Worm (Caenorhabditis elegans): ENCODE data around the gene fbxa-214.

The fbxa-214 gene

DNA sequence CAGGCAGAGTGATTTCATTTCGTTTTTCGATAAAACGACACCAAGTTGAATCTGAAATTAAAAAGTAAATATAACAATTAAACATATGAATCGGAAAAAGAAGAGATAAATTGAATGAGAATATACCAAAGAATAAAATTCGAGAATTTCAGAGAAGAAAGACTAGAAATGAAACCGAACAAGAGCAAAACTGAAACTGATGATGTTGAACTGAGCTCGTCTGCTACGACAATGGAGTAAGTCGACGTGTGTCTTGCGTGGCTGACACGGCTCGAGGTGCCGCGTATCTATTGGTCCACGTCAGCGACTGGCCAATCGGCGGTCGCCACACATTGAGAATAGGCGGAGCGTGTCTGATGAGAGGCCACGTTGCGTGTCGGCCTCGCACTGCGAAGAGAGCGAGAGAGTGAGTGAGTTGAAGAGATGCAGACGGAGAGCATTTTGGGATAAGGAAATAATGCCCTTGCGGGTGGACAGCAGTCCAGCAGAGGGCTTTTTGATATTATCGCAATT is 30.7 kb upstream of the fbxa-214 start, which contains the start of gene crt-1:
TSS of gene crt-1 (minus strand) at position 51 of the 513 bp plus-strand sequence.
- no peak for TF ChIP-seq flt-1 (GFP tag; IDR thresholded peaks at IDR 0.05)
- TF ChIP-seq sea-1 (GFP tag; conservative IDR thresholded peaks at IDR 0.05) = 0 out of 2 replicates have a peak, but pooled peaks have one; percentile 43
- no peak for TF ChIP-seq pes-1 (GFP tag; IDR thresholded peaks at IDR 0.05)
- no peak for TF ChIP-seq ets-7 (tag; optimal IDR thresholded peaks at IDR 0.05)
- TF ChIP-seq ceh-13 (GFP tag; optimal IDR thresholded peaks at IDR 0.05) = no peak
- no peak for TF ChIP-seq hnd-1 (tag; optimal IDR thresholded peaks at IDR 0.05)
- no peak for TF ChIP-seq hmbx-1 (tag; optimal IDR thresholded peaks at IDR 0.05)
- no peak for TF ChIP-seq scrt-1 (GFP tag; IDR thresholded peaks at IDR 0.05)
- no peak for TF ChIP-seq tbx-11 (GFP tag; IDR thresholded peaks at IDR 0.05)
- no peak for TF ChIP-seq B0310.2 (tag; optimal IDR thresholded peaks at IDR 0.05)
- peak; percentile 33 for TF ChIP-seq F13C5.2 (tag; optimal IDR thresholded peaks at IDR 0.05)
- TF ChIP-seq aly-1 (tag; optimal IDR thresholded peaks at IDR 0.05) = no peak
- peak; percentile 59 for TF ChIP-seq hmg-4 (GFP tag; optimal IDR thresholded peaks at IDR 0.05)

DNA sequence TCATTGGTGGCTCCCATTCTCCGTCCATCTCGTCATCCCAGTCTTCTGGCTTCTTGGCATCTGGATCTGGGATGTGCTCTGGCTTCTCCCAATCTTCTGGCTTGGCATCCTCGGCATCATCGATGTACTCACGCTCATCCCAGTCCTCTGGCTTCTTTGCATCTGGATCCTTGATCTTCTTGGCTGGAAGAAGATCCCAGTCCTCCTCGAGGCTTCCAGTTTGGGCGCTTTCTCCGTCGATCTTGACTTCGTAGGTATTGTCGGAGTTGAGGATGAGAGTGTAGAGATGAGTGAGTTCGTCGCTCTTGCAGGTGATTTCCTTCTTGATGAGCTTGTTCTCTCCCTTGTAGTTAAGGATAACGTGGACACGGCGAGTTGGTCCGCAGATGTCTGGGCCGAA is 29.8 kb upstream of the fbxa-214 start:
- TF ChIP-seq flt-1 (GFP tag; IDR thresholded peaks at IDR 0.05) (no peak), hmbx-1 (tag; optimal IDR thresholded peaks at IDR 0.05) (no peak), sea-1 (GFP tag; conservative IDR thresholded peaks at IDR 0.05) (no peak), ets-7 (tag; optimal IDR thresholded peaks at IDR 0.05) (no peak), ceh-36 (tag; optimal IDR thresholded peaks at IDR 0.05) (no peak), hnd-1 (tag; optimal IDR thresholded peaks at IDR 0.05) (no peak), pes-1 (GFP tag; IDR thresholded peaks at IDR 0.05) (no peak), tbx-11 (GFP tag; IDR thresholded peaks at IDR 0.05) (no peak), tra-4 (tag; optimal IDR thresholded peaks at IDR 0.05) (no peak), hmg-4 (GFP tag; optimal IDR thresholded peaks at IDR 0.05) (no peak), F13C5.2 (tag; optimal IDR thresholded peaks at IDR 0.05) (no peak), aly-1 (tag; optimal IDR thresholded peaks at IDR 0.05) (no peak), tbx-37 (GFP tag; conservative IDR thresholded peaks at IDR 0.05) (no peak), ceh-13 (GFP tag; optimal IDR thresholded peaks at IDR 0.05) (no peak), B0310.2 (tag; optimal IDR thresholded peaks at IDR 0.05) (no peak), scrt-1 (GFP tag; IDR thresholded peaks at IDR 0.05) (no peak), ama-1 (optimal IDR thresholded peaks at IDR 0.05) (no peak)

DNA sequence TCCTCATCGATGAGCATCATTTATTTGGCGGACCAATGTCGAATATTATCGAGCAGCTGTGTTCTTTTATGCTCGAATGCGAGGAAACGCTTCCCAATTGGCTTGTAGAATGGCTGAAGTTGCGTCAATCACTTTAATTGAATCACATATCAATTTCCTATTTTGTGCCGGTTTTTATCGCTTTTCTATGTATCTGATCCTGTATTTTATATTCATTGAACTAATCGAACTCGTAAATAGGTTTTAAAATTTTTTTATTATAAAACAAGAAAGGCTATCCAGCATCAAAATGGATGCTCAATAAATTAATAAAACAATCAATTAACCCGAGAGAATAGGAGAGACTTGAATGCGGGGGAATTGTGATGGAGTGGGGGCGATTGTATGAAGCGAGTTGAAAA is 28.9 kb upstream of the fbxa-214 start:
- no peak for TF ChIP-seq hnd-1 (tag; optimal IDR thresholded peaks at IDR 0.05)
- TF ChIP-seq tra-4 (tag; optimal IDR thresholded peaks at IDR 0.05) = no peak
- no peak for TF ChIP-seq pes-1 (GFP tag; IDR thresholded peaks at IDR 0.05)
- peak; percentile 23 for TF ChIP-seq B0310.2 (tag; optimal IDR thresholded peaks at IDR 0.05)
- no peak for TF ChIP-seq tbx-11 (GFP tag; IDR thresholded peaks at IDR 0.05)
- no peak for TF ChIP-seq scrt-1 (GFP tag; IDR thresholded peaks at IDR 0.05)

DNA sequence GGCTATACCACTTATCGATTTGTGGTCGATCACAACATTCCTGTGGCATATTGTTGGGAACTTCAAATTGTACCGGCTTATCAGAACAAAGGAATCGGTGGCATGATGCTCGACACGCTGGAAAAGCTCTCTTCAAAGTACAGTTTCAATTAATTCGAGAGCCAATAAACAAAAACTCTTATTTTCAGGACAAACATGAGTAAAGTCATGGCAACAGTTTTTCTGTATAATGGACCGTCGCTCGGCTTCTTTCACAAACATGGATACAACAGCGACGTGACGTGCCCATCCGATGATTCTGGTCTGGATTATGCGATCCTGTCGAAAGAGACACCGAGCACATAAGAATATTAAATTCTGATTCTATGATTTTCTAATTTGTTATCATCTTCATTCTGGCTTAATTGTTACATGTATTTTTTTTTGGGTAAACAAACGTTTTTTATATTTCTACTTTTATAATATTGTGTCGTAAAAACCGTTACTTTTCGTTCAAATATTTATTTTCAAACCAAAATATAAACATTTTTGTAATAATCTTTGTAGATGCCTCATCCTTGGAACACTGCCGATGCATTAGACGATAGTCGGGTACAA is 26.8 kb upstream of the fbxa-214 start, which contains the start of gene smut-1:
TSS of gene smut-1 (plus strand) at position 547 of the 597 bp plus-strand sequence.
- TF ChIP-seq ets-7 (tag; optimal IDR thresholded peaks at IDR 0.05) (no peak), B0310.2 (tag; optimal IDR thresholded peaks at IDR 0.05) (no peak), sea-1 (GFP tag; conservative IDR thresholded peaks at IDR 0.05) (no peak), tra-4 (tag; optimal IDR thresholded peaks at IDR 0.05) (no peak), tbx-11 (GFP tag; IDR thresholded peaks at IDR 0.05) (no peak), ama-1 (optimal IDR thresholded peaks at IDR 0.05) (no peak), ceh-13 (GFP tag; optimal IDR thresholded peaks at IDR 0.05) (no peak)

- no peak for TF ChIP-seq hmbx-1 (tag; optimal IDR thresholded peaks at IDR 0.05)
- no peak for TF ChIP-seq ceh-13 (GFP tag; optimal IDR thresholded peaks at IDR 0.05)
Observed at ce11 chrV:6095829-6096228, 26.0 kb upstream of the fbxa-214 start, which contains the start of gene Y38A10A.7. Gene Y38A10A.7 (plus strand): TSS chrV:6096197.

DNA sequence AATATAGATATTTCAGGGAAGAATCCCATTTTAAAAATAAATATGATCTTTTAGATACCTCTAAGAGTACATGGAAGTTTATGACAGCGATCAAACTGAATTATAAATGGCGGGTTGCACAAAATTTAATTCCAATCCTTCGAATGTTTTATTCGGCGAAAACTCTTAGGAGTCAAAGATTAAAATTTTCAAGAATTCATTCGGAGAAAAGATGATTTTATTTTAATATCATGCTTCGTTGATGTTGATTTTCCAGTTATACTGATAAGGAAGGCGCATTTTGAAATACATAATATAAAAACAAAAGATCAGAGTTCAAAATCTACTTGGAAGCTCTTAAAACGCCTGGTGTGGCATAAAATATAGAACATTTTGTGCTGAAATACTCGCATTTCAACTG is 2.8 kb downstream of the fbxa-214 start, which contains the start of gene srh-10:
TSS of gene srh-10 (minus strand) at position 29 of the 400 bp plus-strand sequence.
- no peak for TF ChIP-seq tra-4 (tag; optimal IDR thresholded peaks at IDR 0.05)
- TF ChIP-seq tbx-37 (GFP tag; conservative IDR thresholded peaks at IDR 0.05) = no peak

DNA sequence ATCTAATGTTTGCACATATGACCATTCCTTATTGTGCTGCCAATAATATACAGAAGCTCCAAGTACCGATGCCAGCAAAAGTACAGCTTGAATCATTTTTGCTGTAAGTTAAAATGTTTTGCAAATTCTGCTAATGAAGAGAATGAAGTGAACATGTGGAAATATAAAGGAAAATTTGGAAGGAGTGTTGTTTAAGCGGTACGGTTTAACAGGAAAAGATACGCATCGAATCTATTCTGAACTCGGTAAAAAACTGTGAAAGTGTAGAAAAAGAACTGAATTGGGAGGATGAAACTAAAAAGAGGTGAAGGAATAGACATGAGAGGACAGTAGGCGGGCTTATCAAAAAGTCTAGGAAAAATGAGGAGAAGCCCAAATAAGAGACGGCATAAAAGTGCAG is 6.5 kb downstream of the fbxa-214 start, which contains the start of gene Y38A10A.2:
TSS of gene Y38A10A.2 (minus strand) at position 101 of the 400 bp plus-strand sequence.
- TF ChIP-seq flt-1 (GFP tag; IDR thresholded peaks at IDR 0.05) = no peak
- TF ChIP-seq tra-4 (tag; optimal IDR thresholded peaks at IDR 0.05) = no peak
- TF ChIP-seq hmbx-1 (tag; optimal IDR thresholded peaks at IDR 0.05) = no peak
- TF ChIP-seq tbx-11 (GFP tag; IDR thresholded peaks at IDR 0.05) = no peak
- no peak for TF ChIP-seq scrt-1 (GFP tag; IDR thresholded peaks at IDR 0.05)
- TF ChIP-seq aly-1 (tag; optimal IDR thresholded peaks at IDR 0.05) = no peak
- no peak for TF ChIP-seq hnd-1 (tag; optimal IDR thresholded peaks at IDR 0.05)
- no peak for TF ChIP-seq sea-1 (GFP tag; conservative IDR thresholded peaks at IDR 0.05)

DNA sequence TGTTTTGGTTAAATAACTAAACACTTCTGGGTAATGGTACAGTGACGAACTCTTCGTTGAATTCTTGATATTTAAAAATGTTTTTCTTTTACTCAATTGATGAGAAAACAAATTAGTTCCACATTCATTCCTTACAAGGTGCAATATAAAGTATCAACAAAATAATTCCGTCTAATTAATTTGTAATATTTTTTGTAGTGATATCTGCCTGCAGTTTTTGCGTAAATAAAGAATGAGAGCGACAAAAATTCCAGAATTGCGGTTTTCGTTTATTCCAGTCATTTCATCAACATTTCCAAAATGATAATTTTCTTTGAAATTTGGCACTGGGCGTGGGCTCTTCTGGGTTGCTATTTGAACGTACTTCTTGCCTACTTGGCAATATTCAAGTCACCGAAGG is 14.6 kb downstream of the fbxa-214 start, which contains the start of gene srd-20:
TSS of gene srd-20 (plus strand) at position 301 of the 400 bp plus-strand sequence.
- TF ChIP-seq B0310.2 (tag; optimal IDR thresholded peaks at IDR 0.05) = no peak
- TF ChIP-seq tra-4 (tag; optimal IDR thresholded peaks at IDR 0.05) = no peak
- no peak for TF ChIP-seq pes-1 (GFP tag; IDR thresholded peaks at IDR 0.05)
- no peak for TF ChIP-seq flt-1 (GFP tag; IDR thresholded peaks at IDR 0.05)
- no peak for TF ChIP-seq ama-1 (optimal IDR thresholded peaks at IDR 0.05)
- no peak for TF ChIP-seq ceh-13 (GFP tag; optimal IDR thresholded peaks at IDR 0.05)
- TF ChIP-seq F13C5.2 (tag; optimal IDR thresholded peaks at IDR 0.05) = no peak
- TF ChIP-seq ets-7 (tag; optimal IDR thresholded peaks at IDR 0.05) = no peak
- TF ChIP-seq ceh-36 (tag; optimal IDR thresholded peaks at IDR 0.05) = no peak
- TF ChIP-seq hmg-4 (GFP tag; optimal IDR thresholded peaks at IDR 0.05) = no peak
- TF ChIP-seq hnd-1 (tag; optimal IDR thresholded peaks at IDR 0.05) = no peak
- TF ChIP-seq scrt-1 (GFP tag; IDR thresholded peaks at IDR 0.05) = no peak
- TF ChIP-seq sea-1 (GFP tag; conservative IDR thresholded peaks at IDR 0.05) = no peak
- no peak for TF ChIP-seq tbx-37 (GFP tag; conservative IDR thresholded peaks at IDR 0.05)
- no peak for TF ChIP-seq aly-1 (tag; optimal IDR thresholded peaks at IDR 0.05)
- no peak for TF ChIP-seq tbx-11 (GFP tag; IDR thresholded peaks at IDR 0.05)

All from whole organism, early embryonic.